Fruit fly (Drosophila melanogaster): ENCODE data around the gene CG7110.
A peak's percentile ranks its signal among the peaks of the same experiment; 100 is the strongest.

CG7110 gene

dm6 chr2L:13394903-13395302 is 3.9 kb upstream of the CG7110 start, which contains the start of gene RpL24 (continued):
- TF ChIP-seq CG34422 (GFP tag; IDR thresholded peaks at IDR 0.05): peak; percentile 90; the same call in 2 of the 3 replicates
- TF ChIP-seq CG3847 (GFP tag; IDR thresholded peaks at IDR 0.05): peak; percentile 87
- TF ChIP-seq NfI (GFP tag; optimal IDR thresholded peaks at IDR 0.05): peak; percentile 96
- TF ChIP-seq CG6791 (GFP tag; IDR thresholded peaks at IDR 0.05; ENCODE audit: partially characterized antibody): 0 out of 3 replicates have a peak, but pooled peaks have one; percentile 29
- TF ChIP-seq esg (GFP tag; conservative IDR thresholded peaks at IDR 0.05): no peak
- TF ChIP-seq dmrt11E (tag; optimal IDR thresholded peaks at IDR 0.05): peak; percentile 84
- peak; percentile 47 for TF ChIP-seq bab2 (GFP tag; optimal IDR thresholded peaks at IDR 0.05)
- peak; percentile 80 for TF ChIP-seq Jarid2 (GFP tag; optimal IDR thresholded peaks at IDR 0.05)
- peak; percentile 80 for TF ChIP-seq da (GFP tag; optimal IDR thresholded peaks at IDR 0.05)
- peak in 1 of 2 experiments; percentile 80 for TF ChIP-seq insv (GFP tag; optimal IDR thresholded peaks at IDR 0.05)
- peak; percentile 40; the same call in 1 of the 2 replicates for TF ChIP-seq ro (GFP tag; IDR thresholded peaks at IDR 0.05)
- TF ChIP-seq ci (GFP tag; IDR thresholded peaks at IDR 0.05): peak; percentile 99
- peak; percentile 85 for TF ChIP-seq CG16779 (GFP tag; IDR thresholded peaks at IDR 0.05)
- peak; percentile 77 for TF ChIP-seq zen (tag; optimal IDR thresholded peaks at IDR 0.05)
- TF ChIP-seq CG6689 (GFP tag; IDR thresholded peaks at IDR 0.05): peak; percentile 72
- peak; percentile 89 for TF ChIP-seq Dip3 (GFP tag; optimal IDR thresholded peaks at IDR 0.05)
- TF ChIP-seq her (GFP tag; optimal IDR thresholded peaks at IDR 0.05): peak; percentile 93
- TF ChIP-seq CG2202 (tag; optimal IDR thresholded peaks at IDR 0.05): peak; percentile 89
- TF ChIP-seq CG1529 (GFP tag; optimal IDR thresholded peaks at IDR 0.05): peak; percentile 83
- peak; percentile 81 for TF ChIP-seq ttk (GFP tag; IDR thresholded peaks at IDR 0.05)
- TF ChIP-seq CG2116 (GFP tag; optimal IDR thresholded peaks at IDR 0.05): peak; percentile 84
- TF ChIP-seq CG9817 (tag; optimal IDR thresholded peaks at IDR 0.05): peak; percentile 84
- peak; percentile 85 for TF ChIP-seq pfk (GFP tag; optimal IDR thresholded peaks at IDR 0.05)
- TF ChIP-seq az2 (GFP tag; optimal IDR thresholded peaks at IDR 0.05): peak; percentile 82
- TF ChIP-seq CG7745 (tag; optimal IDR thresholded peaks at IDR 0.05): peak; percentile 40
- 0 out of 2 replicates have a peak, but pooled peaks have one; percentile 37 for TF ChIP-seq CG9215 (GFP tag; IDR thresholded peaks at IDR 0.05)
- peak; percentile 92 for TF ChIP-seq CG8089 (GFP tag; optimal IDR thresholded peaks at IDR 0.05)
- peak; percentile 95 for TF ChIP-seq Asciz (GFP tag; optimal IDR thresholded peaks at IDR 0.05)
- TF ChIP-seq HmgD (GFP tag; optimal IDR thresholded peaks at IDR 0.05): peak; percentile 50
- peak; percentile 94 for TF ChIP-seq onecut (GFP tag; IDR thresholded peaks at IDR 0.05)
- TF ChIP-seq CG15269 (tag; optimal IDR thresholded peaks at IDR 0.05): peak; percentile 82
- TF ChIP-seq CG30403 (GFP tag; optimal IDR thresholded peaks at IDR 0.05): peak; percentile 81
- no peak for TF ChIP-seq Lpt (GFP tag; optimal IDR thresholded peaks at IDR 0.05)
- TF ChIP-seq Drgx (GFP tag; IDR thresholded peaks at IDR 0.05): peak; percentile 36
- peak; percentile 82 for TF ChIP-seq H2.0 (GFP tag; IDR thresholded peaks at IDR 0.05)
- peak; percentile 57; the same call in 1 of the 2 replicates for TF ChIP-seq lmd (GFP tag; IDR thresholded peaks at IDR 0.05)
- TF ChIP-seq Gug (GFP tag; IDR thresholded peaks at IDR 0.05): peak; percentile 27; the same call in 2 of the 4 replicates
- TF ChIP-seq run (tag; optimal IDR thresholded peaks at IDR 0.05): peak; percentile 83
- peak; percentile 73 for TF ChIP-seq CG2120 (GFP tag; optimal IDR thresholded peaks at IDR 0.05)
- no peak for TF ChIP-seq h (optimal IDR thresholded peaks at IDR 0.05)
- TF ChIP-seq Sry-δ (GFP tag; optimal IDR thresholded peaks at IDR 0.05): peak; percentile 55
- TF ChIP-seq hkb (optimal IDR thresholded peaks at IDR 0.05): no peak
- TF ChIP-seq hkb (GFP tag; IDR thresholded peaks at IDR 0.05): peak; percentile 94
- TF ChIP-seq shn (GFP tag; optimal IDR thresholded peaks at IDR 0.05): peak; percentile 89
- peak; percentile 96 for TF ChIP-seq vvl (GFP tag; IDR thresholded peaks at IDR 0.05)
- TF ChIP-seq CG10543 (GFP tag; optimal IDR thresholded peaks at IDR 0.05): peak; percentile 96
- TF ChIP-seq CG15479 (GFP tag; optimal IDR thresholded peaks at IDR 0.05): peak; percentile 17
- no peak for TF ChIP-seq Lim3 (GFP tag; IDR thresholded peaks at IDR 0.05)
- TF ChIP-seq Meics (GFP tag; optimal IDR thresholded peaks at IDR 0.05): peak; percentile 97
- peak; percentile 79 for TF ChIP-seq stwl (tag; optimal IDR thresholded peaks at IDR 0.05)
- TF ChIP-seq mld (GFP tag; IDR thresholded peaks at IDR 0.05; ENCODE audit: partially characterized antibody): no peak
- TF ChIP-seq CG9609 (GFP tag; optimal IDR thresholded peaks at IDR 0.05): peak; percentile 85
